Worm (Caenorhabditis elegans) whole organism, L4/young adult: ENCODE measurements around the gene dhc-4.

Experiments
- W03F9.2 ChIP-seq: fragments of 150-350 bp; optimal IDR thresholded peaks from 2 replicates; lab custom pipeline; 2014; ENCODE audit warnings: missing biosample characterization, missing genetic modification characterization
- dao-5 ChIP-seq: sonication (generic microtip); optimal IDR thresholded peaks from 2 replicates; lab custom pipeline; 2016; ENCODE audit warnings: missing genotype, missing genetic modification characterization, moderate library complexity, missing compliant biosample characterization
- him-1 ChIP-seq: sonication (generic microtip); optimal IDR thresholded peaks from 2 replicates; lab custom pipeline; 2016; ENCODE audit warnings: missing genotype, missing genetic modification reagents, missing genetic modification characterization, missing compliant biosample characterization

dhc-4 gene

DNA sequence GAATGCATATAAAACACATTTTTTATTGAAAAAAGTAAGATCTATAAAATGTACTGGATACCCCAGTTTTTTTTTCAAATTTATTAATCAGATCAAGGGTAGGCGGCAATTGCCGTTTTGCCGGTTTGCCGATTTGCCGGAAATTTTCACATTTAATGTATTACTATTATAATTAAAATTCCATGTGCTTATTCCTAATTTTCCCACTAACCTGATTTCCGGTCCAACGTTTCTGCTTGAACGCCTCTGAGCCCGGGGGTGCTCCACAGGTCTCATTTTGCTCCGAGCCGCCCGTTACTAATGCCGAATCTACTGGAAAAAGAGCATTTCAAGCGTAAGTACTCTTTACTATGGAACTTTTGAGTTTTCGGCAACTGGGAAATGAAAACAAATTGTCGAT lies at the start of gene dhc-4:
dhc-4 (plus strand) TSS at position 301 of the 400 bp plus-strand sequence.
- TF ChIP-seq dao-5 = no peak
- TF ChIP-seq W03F9.2 = no peak

DNA sequence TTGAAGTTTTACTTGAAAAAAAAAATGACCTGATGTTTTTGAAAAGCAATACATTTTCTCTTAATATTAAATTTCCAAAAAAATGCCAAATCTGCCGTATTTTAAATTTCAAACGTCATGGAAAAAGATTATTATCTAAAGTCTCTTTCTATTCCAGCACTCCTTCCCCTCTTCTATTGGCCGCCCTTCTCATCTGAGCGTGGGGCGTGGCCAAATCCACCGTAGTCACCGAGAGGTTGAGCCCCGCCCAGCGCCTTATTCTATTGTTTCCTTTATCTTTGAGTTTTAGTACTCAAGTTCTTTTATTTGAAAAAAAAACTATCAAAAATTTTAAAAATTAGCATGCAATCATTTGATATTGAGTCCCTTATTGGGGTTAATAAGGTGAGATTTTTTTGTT lies 49.7 kb upstream of the dhc-4 start, which contains the start of gene vab-7:
vab-7 (plus strand) TSS at position 301 of the 400 bp plus-strand sequence.
- TF ChIP-seq him-1 (tag; lab: Kevin White, UChicago) = no peak
- TF ChIP-seq dao-5 = no peak
- no peak for TF ChIP-seq W03F9.2

DNA sequence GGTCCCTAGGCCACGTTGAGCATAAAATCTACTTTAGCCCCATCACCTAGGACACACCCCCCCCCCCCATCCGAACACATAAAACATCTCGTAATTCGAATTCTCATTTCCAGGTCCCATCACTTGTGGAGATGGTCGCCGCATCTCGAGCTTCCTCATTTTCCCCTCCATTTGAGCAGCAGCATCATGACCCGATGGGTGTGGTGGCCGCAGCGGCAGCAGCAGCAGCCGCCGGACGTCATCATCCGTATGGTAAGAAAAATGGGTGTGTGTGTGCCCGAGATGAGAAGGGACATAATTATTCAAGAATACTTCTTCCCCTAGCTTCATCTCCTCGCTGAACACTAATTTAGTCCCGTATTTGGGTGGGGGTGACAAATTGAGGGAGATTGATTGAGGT lies 48.3 kb upstream of the dhc-4 start:
- TF ChIP-seq dao-5 (no peak), W03F9.2 (no peak), him-1 (tag; lab: Kevin White, UChicago) (no peak)

DNA sequence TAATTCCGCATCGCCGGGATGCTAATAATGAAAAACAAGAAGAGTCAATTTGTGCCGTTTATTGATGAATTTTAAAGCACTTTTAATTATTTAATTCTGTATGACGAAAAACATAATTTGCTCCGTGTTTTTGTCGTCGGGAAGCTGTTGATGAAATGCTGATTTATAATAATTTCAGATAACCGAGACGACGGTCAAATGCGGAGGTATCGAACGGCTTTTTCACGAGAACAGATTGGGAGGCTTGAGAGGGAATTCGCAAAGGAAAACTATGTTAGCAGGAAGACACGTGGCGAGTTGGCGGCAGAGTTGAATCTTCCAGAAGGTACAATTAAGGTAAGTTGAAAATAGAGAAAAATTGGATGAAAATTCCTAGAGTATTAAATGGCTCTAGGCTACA lies 46.2 kb upstream of the dhc-4 start:
- TF ChIP-seq him-1 (tag; lab: Kevin White, UChicago) = no peak
- TF ChIP-seq W03F9.2 = no peak
- no peak for TF ChIP-seq dao-5

DNA sequence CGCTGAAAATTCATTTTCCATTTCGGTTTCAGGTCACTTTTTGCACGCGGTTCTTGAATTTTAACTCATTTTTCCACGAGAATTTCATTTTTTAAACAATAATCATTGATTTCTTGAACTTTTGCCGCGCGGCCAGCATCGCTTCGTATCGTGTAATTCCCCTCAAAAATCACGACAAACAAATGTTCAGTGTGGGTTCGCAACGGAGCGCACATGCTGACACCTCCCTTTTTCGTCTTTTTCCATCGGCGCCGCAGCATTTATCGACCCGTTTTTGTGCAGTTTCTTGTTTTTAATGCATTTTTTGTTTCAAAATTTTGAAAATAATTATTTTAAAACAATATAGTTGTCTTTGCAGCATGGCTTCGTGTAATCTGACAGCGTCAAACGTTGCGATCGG lies 38.9 kb upstream of the dhc-4 start, which contains the start of gene M142.5:
M142.5 (plus strand) TSS at position 352 of the 400 bp plus-strand sequence.
- TF ChIP-seq W03F9.2 = no peak
- TF ChIP-seq dao-5 = no peak
- no peak for TF ChIP-seq him-1 (tag; lab: Kevin White, UChicago)

DNA sequence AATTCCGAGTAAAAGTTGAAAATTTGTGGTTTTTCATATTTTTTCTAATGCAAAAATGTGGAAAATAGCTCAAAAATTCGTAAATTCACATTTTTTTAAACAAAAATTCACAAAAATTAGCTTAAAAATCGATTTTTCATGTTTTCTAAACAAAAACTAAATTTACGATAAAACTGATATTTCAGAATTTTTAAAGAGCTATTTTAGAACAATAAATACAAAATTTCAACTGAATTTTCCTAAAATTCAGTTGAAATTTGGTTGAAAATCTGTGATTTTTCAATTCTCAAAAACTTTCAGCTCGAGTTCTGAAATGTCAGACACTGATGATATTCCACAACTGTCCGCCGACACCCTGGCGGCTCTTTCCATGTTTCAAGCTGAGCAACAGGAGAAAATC lies 36.4 kb upstream of the dhc-4 start, which contains the start of gene M142.8:
M142.8 (plus strand) TSS at position 301 of the 400 bp plus-strand sequence.
- TF ChIP-seq dao-5 (no peak), him-1 (tag; lab: Kevin White, UChicago) (no peak), W03F9.2 (no peak)

DNA sequence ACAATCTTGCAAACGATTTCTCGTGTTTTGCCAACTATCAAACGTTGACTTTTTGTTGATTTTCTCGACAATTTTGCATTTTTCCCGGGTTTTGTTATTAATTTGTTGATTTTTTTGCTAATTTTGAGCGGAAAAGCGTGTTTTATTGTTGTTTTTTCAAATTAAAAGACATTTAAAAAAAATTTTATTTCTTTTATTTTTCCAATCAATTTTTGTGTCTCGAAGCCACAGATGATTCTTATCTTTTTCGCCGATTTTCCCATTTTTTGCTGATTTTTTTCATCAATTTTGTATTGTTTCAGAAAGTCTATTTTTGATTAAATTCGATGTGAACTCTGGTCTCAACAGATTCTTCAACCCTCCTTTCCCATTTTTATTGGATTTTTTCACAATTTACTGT lies 33.8 kb upstream of the dhc-4 start, which contains the start of gene rle-1:
rle-1 (plus strand) TSS at position 301 of the 400 bp plus-strand sequence.
- TF ChIP-seq him-1 (tag; lab: Kevin White, UChicago) (no peak), dao-5 (no peak)

DNA sequence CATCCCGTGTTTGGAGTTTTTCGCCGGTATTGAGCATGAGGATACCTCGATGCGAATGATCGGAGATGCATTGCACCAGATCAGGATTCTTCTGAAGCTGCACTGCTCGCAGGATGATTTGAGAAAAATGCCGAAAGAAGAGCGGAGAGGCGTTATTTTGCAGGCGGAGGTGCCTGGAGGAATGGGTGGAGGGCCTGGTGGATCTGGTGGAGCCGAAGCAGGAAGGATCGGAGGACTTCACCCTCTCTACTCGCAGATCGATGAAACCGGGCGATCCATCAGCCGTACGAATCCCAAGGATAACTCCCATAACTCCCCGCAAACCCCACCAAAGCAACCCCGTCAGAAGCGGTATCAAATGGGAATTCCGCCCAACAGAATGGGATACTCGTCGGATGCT lies 30.6 kb upstream of the dhc-4 start:
- TF ChIP-seq W03F9.2 (no peak), dao-5 (no peak), him-1 (tag; lab: Kevin White, UChicago) (no peak)

DNA sequence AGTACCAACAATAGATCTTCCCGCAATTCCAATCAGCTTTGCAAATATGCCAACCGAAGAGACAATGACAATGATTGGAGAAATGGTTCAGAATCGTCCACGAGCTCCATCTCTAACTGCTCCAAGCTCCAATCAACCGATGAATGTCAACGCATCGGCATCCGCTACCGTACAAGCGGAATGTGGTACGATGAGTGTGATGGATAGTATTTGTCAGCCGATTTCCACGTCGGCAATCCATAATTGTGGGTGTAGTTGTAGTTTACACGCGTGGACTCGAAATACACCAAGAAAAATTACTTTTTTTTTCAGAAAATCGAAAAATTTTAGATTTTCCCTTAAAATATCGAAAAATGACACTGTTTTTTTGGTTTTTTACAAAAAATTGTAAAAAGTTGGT lies 26.8 kb upstream of the dhc-4 start:
- TF ChIP-seq W03F9.2 = no peak
- no peak for TF ChIP-seq dao-5
- no peak for TF ChIP-seq him-1 (tag; lab: Kevin White, UChicago)

DNA sequence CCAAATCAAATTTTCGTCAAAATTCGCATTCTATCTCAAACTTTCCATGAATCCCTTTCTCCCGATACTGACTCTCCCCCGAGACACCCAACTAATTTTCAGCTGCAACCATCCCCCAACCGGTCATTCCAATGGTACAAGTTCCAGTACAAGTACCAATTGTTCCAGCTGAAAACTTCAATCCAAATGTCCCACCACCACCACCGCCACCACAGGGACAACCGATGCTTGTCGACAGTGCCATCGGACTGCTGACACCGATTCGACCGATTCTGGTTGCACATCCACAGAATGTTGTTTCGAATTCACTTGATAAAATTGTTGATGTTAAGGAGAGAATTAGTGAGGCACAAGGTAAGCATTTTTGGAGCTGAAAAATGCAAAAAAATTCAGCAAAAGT lies 24.2 kb upstream of the dhc-4 start:
- TF ChIP-seq him-1 (tag; lab: Kevin White, UChicago) (no peak), W03F9.2 (no peak), dao-5 (no peak)

DNA sequence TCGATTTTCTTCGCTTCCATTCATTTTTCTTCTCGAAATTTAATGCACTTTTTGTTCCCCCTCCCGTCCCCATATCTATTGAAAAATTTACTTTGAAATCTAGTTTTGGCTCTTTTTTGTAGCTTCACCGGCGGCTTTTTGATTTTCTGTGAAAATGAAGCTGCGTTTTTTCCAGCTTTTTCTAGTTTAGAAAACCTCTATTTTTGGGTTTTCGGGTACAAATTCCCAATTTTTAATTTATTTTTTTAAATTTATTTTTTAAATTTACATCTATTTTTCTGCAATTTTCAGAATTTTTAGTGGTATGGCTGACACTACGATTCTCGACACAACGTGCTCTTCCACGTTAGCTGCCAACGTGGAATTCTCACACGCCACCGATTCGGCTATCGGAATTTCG lies 22.6 kb upstream of the dhc-4 start, which contains the start of gene strd-1:
strd-1 (plus strand) TSS at position 301 of the 400 bp plus-strand sequence.
- TF ChIP-seq W03F9.2 = no peak
- TF ChIP-seq dao-5 = no peak
- TF ChIP-seq him-1 (tag; lab: Kevin White, UChicago) = no peak

DNA sequence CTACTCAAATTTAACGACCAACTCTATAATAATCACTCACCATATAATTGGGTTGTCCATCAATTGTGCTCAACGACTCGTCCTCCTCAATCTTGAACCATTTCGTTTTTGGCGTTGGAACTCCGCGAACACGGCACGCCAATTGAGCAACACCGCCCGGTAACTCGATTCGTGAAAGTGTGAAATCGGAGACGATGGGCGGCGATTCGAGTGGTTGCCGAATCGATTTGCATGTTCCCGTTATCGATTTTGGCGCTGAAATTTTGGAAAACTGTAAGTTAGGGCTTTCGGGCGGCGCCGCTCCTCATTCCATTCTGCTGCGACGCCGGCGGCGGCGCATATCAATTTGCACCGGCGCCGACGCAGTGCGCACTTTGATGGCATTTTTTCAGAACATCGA lies 18.0 kb upstream of the dhc-4 start:
- TF ChIP-seq W03F9.2 (no peak), dao-5 (no peak), him-1 (tag; lab: Kevin White, UChicago) (no peak)

DNA sequence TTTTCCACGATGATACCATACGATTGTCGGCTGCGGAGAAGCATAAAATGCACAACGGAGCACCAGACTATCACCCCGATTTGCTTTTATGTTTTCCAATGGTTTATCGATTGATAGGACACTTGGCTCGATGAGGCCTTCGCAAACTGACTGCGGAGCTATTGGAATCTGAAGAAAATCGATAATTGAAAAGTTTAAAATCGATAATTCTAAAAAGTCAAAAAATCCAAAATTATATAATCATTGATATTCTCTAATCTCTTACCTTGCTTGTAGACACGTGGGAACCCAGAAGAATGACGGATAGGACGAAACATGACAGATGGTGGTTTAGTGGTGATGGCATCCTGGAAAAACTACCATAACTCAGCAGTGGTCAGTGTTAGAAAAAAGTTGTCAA lies 16.6 kb upstream of the dhc-4 start, which contains the start of gene zig-5:
zig-5 (minus strand) TSS at position 349 of the 400 bp plus-strand sequence.
- TF ChIP-seq him-1 (tag; lab: Kevin White, UChicago) = no peak
- no peak for TF ChIP-seq dao-5
- TF ChIP-seq W03F9.2 = no peak

DNA sequence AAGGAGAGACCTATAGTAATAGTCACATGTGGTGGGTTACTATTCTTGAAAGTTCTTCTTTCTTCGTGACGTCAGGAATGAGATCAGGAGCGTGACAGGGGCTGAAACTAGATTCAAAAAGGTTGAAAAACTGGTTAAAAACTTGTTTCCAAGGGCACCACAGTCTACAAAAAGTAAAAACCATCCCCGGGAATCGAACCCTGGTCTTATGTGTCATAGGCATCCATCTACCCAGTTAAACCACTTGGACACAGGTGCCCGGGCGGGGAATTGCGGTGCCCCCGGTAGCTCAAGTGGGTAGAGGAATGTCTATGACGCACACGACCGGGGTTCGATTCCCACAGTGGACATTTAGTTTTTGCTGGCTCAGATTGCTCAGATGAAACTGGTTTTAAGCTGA lies 12.5 kb upstream of the dhc-4 start:
- no peak for TF ChIP-seq W03F9.2
- no peak for TF ChIP-seq dao-5
- TF ChIP-seq him-1 (tag; lab: Kevin White, UChicago) = no peak

DNA sequence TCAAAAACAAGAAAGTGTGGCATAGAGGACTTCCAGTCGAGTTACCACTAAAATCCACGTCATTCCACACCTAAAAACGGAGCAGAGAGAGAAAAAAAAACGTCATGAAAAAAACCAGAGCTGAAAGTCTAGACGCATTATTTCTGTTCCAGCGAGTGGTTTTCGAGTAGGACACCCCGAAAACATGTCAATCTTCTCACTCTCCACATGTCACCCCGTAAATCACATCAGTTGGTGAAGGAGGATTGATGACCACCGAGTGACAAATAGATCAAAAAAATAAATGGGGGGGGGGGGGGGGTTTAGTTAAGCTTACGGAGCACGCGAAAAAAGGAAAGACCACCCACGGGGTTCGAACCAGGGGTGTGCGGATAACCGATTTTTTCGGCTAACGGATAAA lies 12.0 kb upstream of the dhc-4 start:
- no peak for TF ChIP-seq dao-5
- no peak for TF ChIP-seq him-1 (tag; lab: Kevin White, UChicago)
- TF ChIP-seq W03F9.2 = no peak

DNA sequence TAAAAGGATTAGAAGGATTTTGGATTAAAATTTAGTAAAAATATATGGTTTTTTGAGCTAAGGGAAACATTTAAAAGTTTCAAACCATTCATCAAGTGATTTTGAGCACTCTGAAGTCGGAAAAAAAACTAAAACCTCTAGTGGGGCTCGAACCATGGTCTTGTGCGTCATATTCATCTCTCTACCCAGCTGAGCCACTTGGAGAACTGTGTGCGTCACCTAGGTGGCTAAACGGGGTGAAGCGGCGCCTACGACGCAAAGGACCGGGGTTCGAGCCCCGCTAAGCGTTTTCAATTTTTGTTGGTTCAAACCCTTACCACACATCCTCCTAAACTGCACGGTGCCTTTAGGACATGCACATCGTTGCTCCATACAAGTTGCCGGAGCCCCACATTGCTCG lies 9.4 kb upstream of the dhc-4 start:
- TF ChIP-seq him-1 (tag; lab: Kevin White, UChicago) = no peak
- no peak for TF ChIP-seq dao-5
- no peak for TF ChIP-seq W03F9.2
